Fruit fly (Drosophila melanogaster): Measurements from ENCODE around the gene mtTFB1.

Gene mtTFB1

dm6 chr3L:11720780-11721179, 12.0 kb downstream of the mtTFB1 start, which contains the start of gene Bmcp:
Bmcp (plus strand) TSS chr3L:11720934.
- peak; percentile 6 for TF ChIP-seq CG6854 (GFP tag; optimal IDR thresholded peaks at IDR 0.05)
- TF ChIP-seq Lpt (GFP tag; optimal IDR thresholded peaks at IDR 0.05) = no peak
- peak; percentile 35 for TF ChIP-seq esn (GFP tag; optimal IDR thresholded peaks at IDR 0.05)
- TF ChIP-seq CG1621 (tag; optimal IDR thresholded peaks at IDR 0.05) = peak; percentile 73
- peak; percentile 40 for TF ChIP-seq Sox14 (GFP tag; optimal IDR thresholded peaks at IDR 0.05)
- TF ChIP-seq CG3032 (tag; optimal IDR thresholded peaks at IDR 0.05) = peak; percentile 4
- TF ChIP-seq Sox102F (GFP tag; optimal IDR thresholded peaks at IDR 0.05) = no peak
- peak; percentile 69 for TF ChIP-seq Eip78C (GFP tag)

- TF ChIP-seq CG3032 (tag; optimal IDR thresholded peaks at IDR 0.05) = no peak
- no peak for TF ChIP-seq Eip75B (GFP tag; optimal IDR thresholded peaks at IDR 0.05)
- TF ChIP-seq esn (GFP tag; optimal IDR thresholded peaks at IDR 0.05) = peak; percentile 10
- TF ChIP-seq cyc (GFP tag; optimal IDR thresholded peaks at IDR 0.05) = no peak
- no peak for TF ChIP-seq fd59A (GFP tag; optimal IDR thresholded peaks at IDR 0.05)
- TF ChIP-seq svp (GFP tag) = peak; percentile 87
- peak; percentile 39 for TF ChIP-seq Eip78C (GFP tag)
- TF ChIP-seq CG11902 (GFP tag; optimal IDR thresholded peaks at IDR 0.05) = no peak
- peak; percentile 8 for TF ChIP-seq Hr39 (GFP tag; optimal IDR thresholded peaks at IDR 0.05)
- no peak for TF ChIP-seq fd85E (GFP tag; optimal IDR thresholded peaks at IDR 0.05)
- no peak for TF ChIP-seq CG6808 (GFP tag; optimal IDR thresholded peaks at IDR 0.05)
- peak; percentile 11 for TF ChIP-seq Met (GFP tag; optimal IDR thresholded peaks at IDR 0.05)
Observed at dm6 chr3L:11721498-11721946, 12.7 kb downstream of the mtTFB1 start.

dm6 chr3L:11728147-11728546, 19.4 kb downstream of the mtTFB1 start, which contains the start of gene sunn:
sunn (plus strand) TSS chr3L:11728348.
- TF ChIP-seq Met (GFP tag; optimal IDR thresholded peaks at IDR 0.05) = no peak
- TF ChIP-seq svp (GFP tag) = peak; percentile 42

- no peak for TF ChIP-seq CG31627 (GFP tag; optimal IDR thresholded peaks at IDR 0.05)
- TF ChIP-seq CG6854 (GFP tag; optimal IDR thresholded peaks at IDR 0.05) = no peak
- no peak for TF ChIP-seq fd59A (GFP tag; optimal IDR thresholded peaks at IDR 0.05)
Observed at dm6 chr3L:11731841-11732240, 23.1 kb downstream of the mtTFB1 start, which contains the start of gene CG32087. CG32087 (plus strand) TSS chr3L:11732141.

dm6 chr3L:11751005-11751404, 42.2 kb downstream of the mtTFB1 start, which contains the start of gene Gr68a:
Gr68a (plus strand) TSS chr3L:11751305.
- no peak for TF ChIP-seq CG8632 (GFP tag; optimal IDR thresholded peaks at IDR 0.05)
- TF ChIP-seq Sox102F (GFP tag; optimal IDR thresholded peaks at IDR 0.05) = no peak
- no peak for TF ChIP-seq CG11762 (GFP tag; optimal IDR thresholded peaks at IDR 0.05; ENCODE audit: insufficient read depth)
- no peak for TF ChIP-seq CG15336 (GFP tag; IDR thresholded peaks at IDR 0.05)
- no peak for TF ChIP-seq CG9139 (GFP tag; optimal IDR thresholded peaks at IDR 0.05)
- TF ChIP-seq CG10669 (GFP tag; optimal IDR thresholded peaks at IDR 0.05) = no peak
- TF ChIP-seq Hr4 (GFP tag; optimal IDR thresholded peaks at IDR 0.05) = no peak
- no peak for TF ChIP-seq Blimp-1 (GFP tag; optimal IDR thresholded peaks at IDR 0.05)
- no peak for TF ChIP-seq CG8119 (GFP tag; IDR thresholded peaks at IDR 0.05)
